Fruit fly (Drosophila melanogaster) whole organism, prepupa: ENCODE measurements around the gene CG9330.

Experiments
- CG15336 ChIP-seq: fragments of 200-800 bp; sonication (Bioruptor generic); IDR thresholded peaks from 2 replicates; pipeline ENCODE4 v1.3.6; 2022; ENCODE audit warnings: missing biosample characterization, missing genetic modification characterization
- CG4318 ChIP-seq: fragments of 200-800 bp; sonication (Bioruptor generic); optimal IDR thresholded peaks from 3 replicates; lab custom pipeline; 2017; ENCODE audit warnings: missing biosample characterization, mild to moderate bottlenecking, missing genetic modification characterization
- CG6163 ChIP-seq: fragments of 200-800 bp; sonication (Bioruptor generic); IDR thresholded peaks from 3 replicates; pipeline ENCODE4 v1.3.6; 2022; ENCODE audit warnings: missing biosample characterization, missing genetic modification characterization
- Ets21C ChIP-seq: fragments of 200-800 bp; sonication (Bioruptor generic); optimal IDR thresholded peaks from 3 replicates; lab custom pipeline; 2016; ENCODE audit warnings: missing biosample characterization, missing genetic modification characterization

dm6 chr3L:19585979-19586378, at the start of gene CG9330, which contains the start of gene CG9231:
- TF ChIP-seq CG15336 (no peak), CG6163 (GFP tag; lab: Robert Waterston, UW) (no peak), Ets21C (no peak), CG4318 (no peak)
